Fruit fly (Drosophila melanogaster) whole organism: ENCODE data around the gene I-2.

Experiments used
- EcR ChIP-seq, 2 experiments: fragments of >200 bp; optimal IDR thresholded peaks; 2 replicates each; lab custom pipeline; 2017; ENCODE audit warnings: missing biosample characterization in 2 of 2, missing genetic modification characterization in 2 of 2, missing genetic modification reagents in 2 of 2
- psq ChIP-seq: fragments of >200 bp; optimal IDR thresholded peaks from 2 replicates; lab custom pipeline; 2017
- usp ChIP-seq: fragments of >200 bp; optimal IDR thresholded peaks from 2 replicates; lab custom pipeline; 2017; ENCODE audit warnings: missing biosample characterization, missing genetic modification characterization, mixed read lengths

dm6 chr3L:9824226-9824625 is 12.4 kb downstream of the I-2 start:
- TF ChIP-seq psq (lab: Kevin White, UChicago) (no peak), usp (GFP tag; lab: Kevin White, UChicago) (no peak), EcR (GFP tag; optimal IDR thresholded peaks at IDR 0.05; lab: Kevin White, UChicago) (no peak)
